ENCODE assay signal across 2 fruit fly cellular contexts in genomic region chr2L:7422429-7423283, dm6.
A peak's percentile ranks its signal among the peaks of the same experiment; 100 is the strongest.
TF ChIP-seq lines count a peak whose summit lies in the region.

No protein-coding gene starts in this region.

TF ChIP-seq in whole organism, embryonic, 481 proteins besides CTCF, POLR2A, EP300 and RAD21 (continued from another document):
- peak; percentile 49 for TF ChIP-seq nmo (GFP tag; optimal IDR thresholded peaks at IDR 0.05; lab: Kevin White, UChicago)
- no peak for TF ChIP-seq NfI (GFP tag; optimal IDR thresholded peaks at IDR 0.05; lab: Kevin White, UChicago)
- 0 out of 3 replicates have a peak, but pooled peaks have one; percentile 25 for TF ChIP-seq CG6175 (GFP tag; IDR thresholded peaks at IDR 0.05; lab: Robert Waterston, UW)
- TF ChIP-seq corto (GFP tag; optimal IDR thresholded peaks at IDR 0.05; lab: Kevin White, UChicago), result no peak
- peak; percentile 33 for TF ChIP-seq CG7556 (GFP tag; optimal IDR thresholded peaks at IDR 0.05; lab: Kevin White, UChicago)
- no peak for TF ChIP-seq CG3163 (GFP tag; optimal IDR thresholded peaks at IDR 0.05; lab: Kevin White, UChicago)
- no peak for TF ChIP-seq CG31388 (GFP tag; optimal IDR thresholded peaks at IDR 0.05; lab: Kevin White, UChicago)
- TF ChIP-seq caup (GFP tag; optimal IDR thresholded peaks at IDR 0.05; lab: Kevin White, UChicago; ENCODE audit: severe bottlenecking), result no peak
- TF ChIP-seq CG11504 (tag; optimal IDR thresholded peaks at IDR 0.05; lab: Kevin White, UChicago), result peak; percentile 27
- 0 out of 2 replicates have a peak, but pooled peaks have one; percentile 23 for TF ChIP-seq H2.0 (GFP tag; IDR thresholded peaks at IDR 0.05; lab: Robert Waterston, UW)
- 0 out of 2 replicates have a peak, but pooled peaks have one; percentile 6 for TF ChIP-seq ssp (GFP tag; IDR thresholded peaks at IDR 0.05; lab: Robert Waterston, UW)
- no peak for TF ChIP-seq CG13894 (tag; optimal IDR thresholded peaks at IDR 0.05; lab: Kevin White, UChicago)
- peak in 1 of 2 experiments; percentile 1 for TF ChIP-seq chif (GFP tag; optimal IDR thresholded peaks at IDR 0.05; lab: Kevin White, UChicago)
- peak; percentile 7 for TF ChIP-seq CG30431 (GFP tag; optimal IDR thresholded peaks at IDR 0.05; lab: Kevin White, UChicago)
- TF ChIP-seq zen2 (GFP tag; IDR thresholded peaks at IDR 0.05; lab: Robert Waterston, UW; ENCODE audit: partially characterized antibody), result no peak
- TF ChIP-seq Sox102F (GFP tag; optimal IDR thresholded peaks at IDR 0.05; lab: Kevin White, UChicago), result peak; percentile 14
- 0 out of 2 replicates have a peak, but pooled peaks have one; percentile 15 for TF ChIP-seq Xrp1 (GFP tag; IDR thresholded peaks at IDR 0.05; lab: Robert Waterston, UW)
- TF ChIP-seq Jarid2 (GFP tag; optimal IDR thresholded peaks at IDR 0.05; lab: Kevin White, UChicago), result no peak
- peak; percentile 7 for TF ChIP-seq CG2678 (tag; optimal IDR thresholded peaks at IDR 0.05; lab: Kevin White, UChicago)
- peak; percentile 55 for TF ChIP-seq cg (GFP tag; optimal IDR thresholded peaks at IDR 0.05; lab: Kevin White, UChicago)
- peak; percentile 66 for TF ChIP-seq CG17361 (GFP tag; IDR thresholded peaks at IDR 0.05; lab: Robert Waterston, UW)
- no peak for TF ChIP-seq CG11456 (GFP tag; IDR thresholded peaks at IDR 0.05; lab: Robert Waterston, UW)
- TF ChIP-seq CG17385 (GFP tag; optimal IDR thresholded peaks at IDR 0.05; lab: Kevin White, UChicago), result no peak
- TF ChIP-seq CG10979 (tag; optimal IDR thresholded peaks at IDR 0.05; lab: Kevin White, UChicago), result peak; percentile 15
- peak in 1 of 2 experiments; percentile 47 for TF ChIP-seq Trl (optimal IDR thresholded peaks at IDR 0.05; lab: Kevin White, UChicago)
- TF ChIP-seq Trl (GFP tag; optimal IDR thresholded peaks at IDR 0.05; lab: Kevin White, UChicago), result no peak
- TF ChIP-seq CG4424 (GFP tag; optimal IDR thresholded peaks at IDR 0.05; lab: Kevin White, UChicago), result peak; percentile 26
- TF ChIP-seq sob (GFP tag; IDR thresholded peaks at IDR 0.05; lab: Robert Waterston, UW), result 0 out of 2 replicates have a peak, but pooled peaks have one; percentile 15
- TF ChIP-seq CG18476 (GFP tag; optimal IDR thresholded peaks at IDR 0.05; lab: Kevin White, UChicago), result no peak
- peak; percentile 21 for TF ChIP-seq CG9437 (GFP tag; optimal IDR thresholded peaks at IDR 0.05; lab: Kevin White, UChicago)
- TF ChIP-seq bsh (GFP tag; optimal IDR thresholded peaks at IDR 0.05; lab: Kevin White, UChicago), result peak in 1 of 2 experiments; percentile 73
- peak in 1 of 2 experiments; percentile 1 for TF ChIP-seq Hr51 (GFP tag; optimal IDR thresholded peaks at IDR 0.05; lab: Kevin White, UChicago)
- no peak for TF ChIP-seq CG9797 (GFP tag; optimal IDR thresholded peaks at IDR 0.05; lab: Kevin White, UChicago)
- TF ChIP-seq kni (GFP tag; optimal IDR thresholded peaks at IDR 0.05; lab: Kevin White, UChicago), result peak; percentile 16
- TF ChIP-seq CG18764 (GFP tag; optimal IDR thresholded peaks at IDR 0.05; lab: Kevin White, UChicago), result no peak
- no peak for TF ChIP-seq CG3995 (GFP tag; optimal IDR thresholded peaks at IDR 0.05; lab: Kevin White, UChicago)
- 0 out of 2 replicates have a peak, but pooled peaks have one; percentile 39 for TF ChIP-seq sim (GFP tag; IDR thresholded peaks at IDR 0.05; lab: Robert Waterston, UW)

TF ChIP-seq in whole organism, prepupa, 60 proteins besides CTCF, POLR2A, EP300 and RAD21 (continued from another document):
- peak; percentile 93 for TF ChIP-seq CG32006 (GFP tag; optimal IDR thresholded peaks at IDR 0.05; lab: Kevin White, UChicago)
- TF ChIP-seq fkh (GFP tag; optimal IDR thresholded peaks at IDR 0.05; lab: Kevin White, UChicago), result no peak
- peak; percentile 71 for TF ChIP-seq Ets21C (GFP tag; optimal IDR thresholded peaks at IDR 0.05; lab: Kevin White, UChicago)
- TF ChIP-seq CG6854 (GFP tag; optimal IDR thresholded peaks at IDR 0.05; lab: Kevin White, UChicago), result peak; percentile 34
- peak; percentile 70 for TF ChIP-seq CG3919 (GFP tag; optimal IDR thresholded peaks at IDR 0.05; lab: Kevin White, UChicago)
- TF ChIP-seq dac (GFP tag; optimal IDR thresholded peaks at IDR 0.05; lab: Kevin White, UChicago), result peak; percentile 64
- peak; percentile 70; the same call in 2 of the 3 replicates for TF ChIP-seq CG8119 (GFP tag; IDR thresholded peaks at IDR 0.05; lab: Robert Waterston, UW)
- peak; percentile 33 for TF ChIP-seq Ets96B (tag; optimal IDR thresholded peaks at IDR 0.05; lab: Kevin White, UChicago)
TF ChIP-seq in whole organism, prepupa: peak in this region for 54.
